Fruit fly (Drosophila melanogaster): ENCODE data around the gene X11Lbeta.
A peak's percentile ranks its signal among the peaks of the same experiment; 100 is the strongest.

Gene X11Lbeta

DNA sequence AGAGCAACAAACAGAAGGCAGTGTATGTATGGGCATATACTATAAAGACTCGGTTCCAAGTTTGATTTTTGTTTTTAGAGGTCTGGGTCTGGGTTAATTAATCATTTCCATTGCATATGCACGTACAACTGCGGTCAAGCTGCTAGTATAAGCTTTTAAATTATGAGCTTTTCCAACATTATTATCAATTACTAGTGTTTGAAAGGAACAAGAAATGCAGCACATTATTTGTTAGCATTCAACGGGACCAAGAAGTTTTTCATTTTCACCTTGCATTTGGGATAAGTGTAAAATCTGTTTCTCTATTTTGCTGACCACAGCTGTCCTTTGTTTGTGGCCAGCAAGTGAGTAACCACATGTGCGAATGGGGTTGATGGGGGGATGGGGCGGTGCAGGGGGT, 90.3 kb downstream of the X11Lbeta start (continued):
- peak; percentile 71 for TF ChIP-seq sens (GFP tag)
- TF ChIP-seq CG9932 (GFP tag; IDR thresholded peaks at IDR 0.05): no peak
- no peak for TF ChIP-seq Spps (tag; optimal IDR thresholded peaks at IDR 0.05)
- no peak for TF ChIP-seq CG31365 (tag; optimal IDR thresholded peaks at IDR 0.05)
- no peak for TF ChIP-seq NC2β (GFP tag; optimal IDR thresholded peaks at IDR 0.05)
- TF ChIP-seq ro (GFP tag; IDR thresholded peaks at IDR 0.05): no peak
- no peak for TF ChIP-seq CG11456 (GFP tag; IDR thresholded peaks at IDR 0.05)
- peak; percentile 30 for TF ChIP-seq ATbp (GFP tag; optimal IDR thresholded peaks at IDR 0.05)
- TF ChIP-seq fru (optimal IDR thresholded peaks at IDR 0.05): no peak
- peak; percentile 15; the same call in 1 of the 2 replicates for TF ChIP-seq E2f2 (GFP tag; IDR thresholded peaks at IDR 0.05)
- TF ChIP-seq Dll (GFP tag; IDR thresholded peaks at IDR 0.05; ENCODE audit: partially characterized antibody): no peak
- no peak for TF ChIP-seq gcm2 (GFP tag; optimal IDR thresholded peaks at IDR 0.05)
- TF ChIP-seq CG1024 (GFP tag; IDR thresholded peaks at IDR 0.05): no peak
- TF ChIP-seq Nf-YA (GFP tag; IDR thresholded peaks at IDR 0.05): no peak
- no peak for TF ChIP-seq Camta (GFP tag; optimal IDR thresholded peaks at IDR 0.05)
- no peak for TF ChIP-seq Mad (GFP tag; optimal IDR thresholded peaks at IDR 0.05)
- no peak for TF ChIP-seq br (optimal IDR thresholded peaks at IDR 0.05)
- TF ChIP-seq sna (GFP tag; IDR thresholded peaks at IDR 0.05; ENCODE audit: partially characterized antibody): no peak
- TF ChIP-seq CG5180 (GFP tag; optimal IDR thresholded peaks at IDR 0.05): no peak
- peak; percentile 31; the same call in 1 of the 2 replicates for TF ChIP-seq ssp (GFP tag; IDR thresholded peaks at IDR 0.05)
- peak; percentile 32; the same call in 1 of the 2 replicates for TF ChIP-seq CG11247 (GFP tag; IDR thresholded peaks at IDR 0.05)
- no peak for TF ChIP-seq gcm (GFP tag; optimal IDR thresholded peaks at IDR 0.05)
- TF ChIP-seq CG5953 (GFP tag; IDR thresholded peaks at IDR 0.05): no peak
- TF ChIP-seq Rx (GFP tag; IDR thresholded peaks at IDR 0.05): no peak
- no peak for TF ChIP-seq al (GFP tag; IDR thresholded peaks at IDR 0.05)
- peak; percentile 56 for TF ChIP-seq Xrp1 (GFP tag; IDR thresholded peaks at IDR 0.05)
- peak; percentile 54 for TF ChIP-seq ttk (GFP tag; IDR thresholded peaks at IDR 0.05)
- no peak for TF ChIP-seq CG10321 (GFP tag; IDR thresholded peaks at IDR 0.05)
- TF ChIP-seq Ets97D (GFP tag; optimal IDR thresholded peaks at IDR 0.05): no peak
- TF ChIP-seq CG2202 (tag; optimal IDR thresholded peaks at IDR 0.05): no peak
- TF ChIP-seq abd-A (tag; optimal IDR thresholded peaks at IDR 0.05): no peak
- TF ChIP-seq Tbp (GFP tag; optimal IDR thresholded peaks at IDR 0.05): no peak
- 0 out of 2 replicates have a peak, but pooled peaks have one; percentile 9 for TF ChIP-seq CG32772 (GFP tag; IDR thresholded peaks at IDR 0.05)
- TF ChIP-seq dan (GFP tag; IDR thresholded peaks at IDR 0.05): no peak
- no peak for TF ChIP-seq CG1602 (GFP tag; optimal IDR thresholded peaks at IDR 0.05)
- no peak for TF ChIP-seq h (optimal IDR thresholded peaks at IDR 0.05)
- peak; percentile 30 for TF ChIP-seq CoRest (tag; optimal IDR thresholded peaks at IDR 0.05)
- no peak for TF ChIP-seq sr (GFP tag; IDR thresholded peaks at IDR 0.05)
- TF ChIP-seq cas (GFP tag; IDR thresholded peaks at IDR 0.05): no peak
- TF ChIP-seq CG10654 (GFP tag; optimal IDR thresholded peaks at IDR 0.05): no peak
- peak; percentile 31 for TF ChIP-seq Hr3 (GFP tag; optimal IDR thresholded peaks at IDR 0.05)
- no peak for TF ChIP-seq CG18476 (GFP tag; optimal IDR thresholded peaks at IDR 0.05)
- no peak for TF ChIP-seq lilli (GFP tag; optimal IDR thresholded peaks at IDR 0.05)
- no peak for TF ChIP-seq Doc2 (GFP tag; IDR thresholded peaks at IDR 0.05)
- no peak for TF ChIP-seq crc (GFP tag; optimal IDR thresholded peaks at IDR 0.05)
- no peak for TF ChIP-seq CG9797 (GFP tag; optimal IDR thresholded peaks at IDR 0.05)
- no peak for TF ChIP-seq pros (GFP tag; optimal IDR thresholded peaks at IDR 0.05)
- no peak for TF ChIP-seq CG2678 (tag; optimal IDR thresholded peaks at IDR 0.05)
- TF ChIP-seq ranshi (GFP tag; IDR thresholded peaks at IDR 0.05): 0 out of 2 replicates have a peak, but pooled peaks have one; percentile 32
- no peak for TF ChIP-seq CG43689 (GFP tag; IDR thresholded peaks at IDR 0.05)
- peak in 1 of 2 experiments; percentile 54 for TF ChIP-seq eve (GFP tag; optimal IDR thresholded peaks at IDR 0.05)
- TF ChIP-seq Atf6 (GFP tag; IDR thresholded peaks at IDR 0.05): no peak; the same call in 1 of the 2 replicates
- TF ChIP-seq prd (optimal IDR thresholded peaks at IDR 0.05): no peak
- peak; percentile 39; the same call in 1 of the 3 replicates for TF ChIP-seq prd (GFP tag; IDR thresholded peaks at IDR 0.05)
- TF ChIP-seq CG17829 (tag; optimal IDR thresholded peaks at IDR 0.05): peak; percentile 27
